Fruit fly (Drosophila melanogaster): ENCODE results near the gene Noc1.

DNA sequence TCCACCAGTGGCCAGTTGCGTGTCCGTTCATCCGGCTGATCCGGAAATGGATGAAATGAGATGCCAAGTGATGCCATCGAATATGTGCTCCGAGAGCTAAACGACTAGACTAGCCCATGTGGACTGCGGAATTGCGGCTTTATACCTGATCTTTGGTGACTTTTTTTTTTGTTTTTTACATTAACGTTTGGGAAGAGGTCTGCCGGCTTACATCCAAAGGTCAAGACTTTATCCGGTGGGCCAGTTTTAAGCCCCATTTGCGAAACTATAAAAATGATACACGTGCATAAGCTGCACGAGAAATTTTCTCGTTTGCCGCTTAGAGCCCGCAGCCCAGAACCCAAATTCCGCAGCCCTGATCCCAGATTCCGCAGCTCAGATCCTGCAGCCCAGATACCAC is 28.4 kb downstream of the Noc1 start, which contains the start of gene Elo68alpha:
- TF ChIP-seq OdsH (GFP tag; optimal IDR thresholded peaks at IDR 0.05) (no peak), woc (GFP tag; optimal IDR thresholded peaks at IDR 0.05) (no peak), dmrt93B (GFP tag; optimal IDR thresholded peaks at IDR 0.05) (no peak), HLH106 (tag; optimal IDR thresholded peaks at IDR 0.05) (no peak), Hr78 (GFP tag; optimal IDR thresholded peaks at IDR 0.05) (no peak), Abd-B (GFP tag; optimal IDR thresholded peaks at IDR 0.05) (no peak), psq (GFP tag; optimal IDR thresholded peaks at IDR 0.05) (no peak), dsf (GFP tag; optimal IDR thresholded peaks at IDR 0.05; ENCODE audit: borderline replicate concordance) (no peak), sage (GFP tag; optimal IDR thresholded peaks at IDR 0.05) (no peak)

Measured in whole organism, wandering third instar larva.